Worm (Caenorhabditis elegans) whole organism, L1 larva: ENCODE data around the gene argn-1.

Experiments
- ama-1 ChIP-seq: fragments of 150-350 bp; optimal IDR thresholded peaks from 2 replicates; lab custom pipeline; 2014
- zag-1 ChIP-seq: fragments of 150-350 bp; optimal IDR thresholded peaks from 2 replicates; lab custom pipeline; 2014; ENCODE audit warnings: missing biosample characterization, missing genetic modification characterization

DNA sequence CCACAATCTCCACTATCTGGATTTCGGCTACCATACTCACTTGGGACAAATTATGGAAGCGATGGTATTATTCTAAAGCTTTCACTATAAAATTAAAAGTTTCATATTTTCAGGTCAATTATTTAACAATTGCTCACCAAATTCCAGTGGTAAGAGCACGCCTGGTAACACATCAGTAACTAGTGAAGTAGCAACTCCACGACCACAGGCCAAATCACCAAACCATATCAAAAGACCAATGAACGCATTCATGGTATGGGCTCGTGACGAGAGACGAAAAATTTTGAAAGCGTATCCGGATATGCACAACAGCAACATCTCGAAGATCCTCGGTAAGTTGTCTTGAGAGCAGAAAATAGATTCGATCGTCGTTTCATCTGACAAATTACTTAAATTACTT lies 42.8 kb downstream of the argn-1 start:
- TF ChIP-seq ama-1 (lab: Kevin White, UChicago) (no peak), zag-1 (no peak)
